Worm (Caenorhabditis elegans): ENCODE measurements around the gene T24H7.9.

The T24H7.9 gene

ce11 chrII:6269805-6270414, 34.6 kb upstream of the T24H7.9 start, which contains the start of gene F13H8.2 (continued):
- TF ChIP-seq mel-28 (tag; optimal IDR thresholded peaks at IDR 0.05; ENCODE audit: borderline replicate concordance) (no peak), tbp1 (GFP tag; optimal IDR thresholded peaks at IDR 0.05) (peak; percentile 52), chd-7 (tag; optimal IDR thresholded peaks at IDR 0.05) (no peak), F49E8.2 (tag; optimal IDR thresholded peaks at IDR 0.05; ENCODE audit: insufficient read depth) (peak; percentile 6), sdz-38 (tag; optimal IDR thresholded peaks at IDR 0.05) (no peak), ztf-25 (GFP tag; IDR thresholded peaks at IDR 0.05) (peak; percentile 76; the same call in 1 of the 2 replicates), F10E7.11 (tag; optimal IDR thresholded peaks at IDR 0.05) (no peak), ztf-6 (GFP tag; IDR thresholded peaks at IDR 0.05) (peak; percentile 50; the same call in 1 of the 2 replicates), F37B4.10 (GFP tag; IDR thresholded peaks at IDR 0.05) (no peak), unc-130 (GFP tag; optimal IDR thresholded peaks at IDR 0.05) (no peak), aptf-2 (GFP tag; conservative IDR thresholded peaks at IDR 0.05) (peak; percentile 89; the same call in 1 of the 2 replicates), akir-1 (GFP tag; optimal IDR thresholded peaks at IDR 0.05) (no peak), zim-3 (tag; optimal IDR thresholded peaks at IDR 0.05) (peak; percentile 2), fkh-3 (tag; optimal IDR thresholded peaks at IDR 0.05) (no peak), bed-2 (GFP tag; IDR thresholded peaks at IDR 0.05) (peak; percentile 88), ztf-28 (GFP tag; IDR thresholded peaks at IDR 0.05) (peak; percentile 95), let-607 (tag; optimal IDR thresholded peaks at IDR 0.05) (no peak), ceh-100 (GFP tag; IDR thresholded peaks at IDR 0.05) (peak; percentile 98), madf-10 (tag; optimal IDR thresholded peaks at IDR 0.05) (peak; percentile 23), T07F8.4 (tag; optimal IDR thresholded peaks at IDR 0.05) (no peak), lin-40 (tag; optimal IDR thresholded peaks at IDR 0.05) (no peak), Y79H2A.3 (GFP tag; conservative IDR thresholded peaks at IDR 0.05) (no peak), F55B11.4 (tag; optimal IDR thresholded peaks at IDR 0.05; ENCODE audit: borderline replicate concordance, insufficient read depth) (no peak), ceh-91 (GFP tag; IDR thresholded peaks at IDR 0.05) (peak; percentile 78), egl-18 (GFP tag; IDR thresholded peaks at IDR 0.05) (no peak), nhr-80 (tag; optimal IDR thresholded peaks at IDR 0.05) (peak; percentile 10), C06A6.2 (GFP tag; conservative IDR thresholded peaks at IDR 0.05) (peak; percentile 85), C17E4.6 (GFP tag; IDR thresholded peaks at IDR 0.05) (peak; percentile 70; the same call in 1 of the 2 replicates), aptf-3 (GFP tag; IDR thresholded peaks at IDR 0.05) (no peak), nhr-90 (tag; optimal IDR thresholded peaks at IDR 0.05) (no peak), lir-1 (GFP tag; conservative IDR thresholded peaks at IDR 0.05) (peak; percentile 69), nhr-27 (tag; optimal IDR thresholded peaks at IDR 0.05) (no peak), unc-62 (GFP tag; optimal IDR thresholded peaks at IDR 0.05) (no peak), egrh-3 (GFP tag; IDR thresholded peaks at IDR 0.05) (peak; percentile 75), hrde-1 (tag; optimal IDR thresholded peaks at IDR 0.05; ENCODE audit: borderline replicate concordance) (no peak), repo-1 (tag; optimal IDR thresholded peaks at IDR 0.05) (no peak), B0019.2 (GFP tag; conservative IDR thresholded peaks at IDR 0.05) (peak; percentile 84), cebp-2 (GFP tag; IDR thresholded peaks at IDR 0.05) (0 out of 2 replicates have a peak, but pooled peaks have one; percentile 32), hmg-20 (GFP tag; IDR thresholded peaks at IDR 0.05) (0 out of 2 replicates have a peak, but pooled peaks have one; percentile 43), ama-1 (optimal IDR thresholded peaks at IDR 0.05) (no peak), ama-1 (GFP tag; optimal IDR thresholded peaks at IDR 0.05) (no peak), tlf-1 (GFP tag; optimal IDR thresholded peaks at IDR 0.05) (peak; percentile 52), somi-1 (GFP tag; optimal IDR thresholded peaks at IDR 0.05) (no peak), hsf-1 (GFP tag; IDR thresholded peaks at IDR 0.05) (peak; percentile 37; the same call in 1 of the 2 replicates), attf-5 (GFP tag; optimal IDR thresholded peaks at IDR 0.05) (peak; percentile 84), dpff-1 (tag; optimal IDR thresholded peaks at IDR 0.05) (no peak), ccch-3 (GFP tag; optimal IDR thresholded peaks at IDR 0.05) (no peak), hmg-1.2 (GFP tag; IDR thresholded peaks at IDR 0.05) (peak; percentile 63)
